Fruit fly (Drosophila melanogaster) whole organism, embryonic: ENCODE results near the gene CG9106.
A peak's percentile ranks its signal among the peaks of the same experiment; 100 is the strongest.

Source experiments
- Adf1 ChIP-seq: fragments of 200-800 bp; sonication (Bioruptor generic); IDR thresholded peaks from 2 replicates; pipeline ENCODE4 v1.3.6; 2022; ENCODE audit warnings: missing biosample characterization, missing genetic modification characterization
- B-H2 ChIP-seq: fragments of 200-800 bp; sonication (Bioruptor generic); optimal IDR thresholded peaks from 2 replicates; lab custom pipeline; 2018; ENCODE audit warnings: missing biosample characterization, mild to moderate bottlenecking, missing genetic modification characterization
- CG10147 ChIP-seq: fragments of 200-800 bp; sonication (Bioruptor generic); optimal IDR thresholded peaks from 2 replicates; lab custom pipeline; 2019; ENCODE audit warnings: missing biosample characterization, mild to moderate bottlenecking, missing genetic modification characterization, moderate library complexity
- CG10543 ChIP-seq: fragments of 200-800 bp; sonication (Bioruptor generic); optimal IDR thresholded peaks from 3 replicates; lab custom pipeline; 2017; ENCODE audit warnings: missing biosample characterization, mild to moderate bottlenecking, missing genetic modification characterization, moderate library complexity
- CG11085 ChIP-seq: fragments of 200-800 bp; sonication (Bioruptor generic); IDR thresholded peaks from 2 replicates; pipeline ENCODE4 v1.3.6; 2022; ENCODE audit warnings: missing biosample characterization, missing genetic modification characterization
- CG12769 ChIP-seq: fragments of 200-800 bp; sonication (Bioruptor generic); optimal IDR thresholded peaks from 2 replicates; lab custom pipeline; 2019; ENCODE audit warnings: missing biosample characterization, mild to moderate bottlenecking, missing genetic modification characterization, moderate library complexity
- CG13894 ChIP-seq: fragments of 200-800 bp; sonication (Bioruptor generic); optimal IDR thresholded peaks from 3 replicates; lab custom pipeline; 2018; ENCODE audit warnings: missing biosample characterization, mild to moderate bottlenecking, missing genetic modification characterization, moderate library complexity
- CG17568 ChIP-seq: fragments of 200-800 bp; sonication (Bioruptor generic); optimal IDR thresholded peaks from 2 replicates; lab custom pipeline; 2018; ENCODE audit warnings: missing biosample characterization, mild to moderate bottlenecking, missing genetic modification characterization, moderate library complexity
- CG3065 ChIP-seq: fragments of 200-800 bp; sonication (Bioruptor generic); optimal IDR thresholded peaks from 2 replicates; lab custom pipeline; 2016; ENCODE audit warnings: missing biosample characterization, missing genetic modification characterization
- CG34376 ChIP-seq: fragments of 200-800 bp; sonication (Bioruptor generic); optimal IDR thresholded peaks from 2 replicates; lab custom pipeline; 2018; ENCODE audit warnings: missing biosample characterization, mild to moderate bottlenecking, missing genetic modification characterization
- CG42726 ChIP-seq: fragments of 200-800 bp; sonication (Bioruptor generic); IDR thresholded peaks from 2 replicates; pipeline ENCODE4 v1.3.6; 2022; ENCODE audit warnings: missing biosample characterization, missing genetic modification characterization; ENCODE audit not compliant: partially characterized antibody
- CG7372 ChIP-seq: fragments of 200-800 bp; sonication (Bioruptor generic); IDR thresholded peaks from 2 replicates; pipeline ENCODE4 v1.3.6; 2022; ENCODE audit warnings: missing biosample characterization, missing genetic modification characterization
- CG8281 ChIP-seq: fragments of 200-800 bp; sonication (Bioruptor generic); optimal IDR thresholded peaks from 2 replicates; lab custom pipeline; 2018; ENCODE audit warnings: missing biosample characterization, mild to moderate bottlenecking, missing genetic modification characterization, moderate library complexity
- CG8290 ChIP-seq, 3 experiments: fragments of 200-800 bp; sonication (Bioruptor generic); optimal IDR thresholded peaks; 2 replicates each; lab custom pipeline; 2016 to 2019; ENCODE audit warnings: missing biosample characterization in 3 of 3, missing genetic modification characterization in 3 of 3, mild to moderate bottlenecking in 2 of 3, moderate library complexity in 1 of 3
- CrebB ChIP-seq: fragments of 200-800 bp; sonication (Bioruptor generic); optimal IDR thresholded peaks from 3 replicates; lab custom pipeline; 2018; ENCODE audit warnings: missing biosample characterization, mild to moderate bottlenecking, missing genetic modification characterization
- Dbx ChIP-seq: fragments of 200-800 bp; sonication (Bioruptor generic); IDR thresholded peaks from 3 replicates; pipeline ENCODE4 v1.3.6; 2022; ENCODE audit warnings: missing biosample characterization, missing genetic modification characterization
- Deaf1 ChIP-seq: fragments of 200-800 bp; optimal IDR thresholded peaks from 3 replicates; lab custom pipeline; 2019; ENCODE audit warnings: missing biosample characterization, mild to moderate bottlenecking, missing genetic modification characterization, moderate library complexity
- Ets65A ChIP-seq: fragments of 200-800 bp; sonication (Bioruptor generic); peaks from one replicate; lab custom pipeline; 2016; ENCODE audit warnings: missing biosample characterization, missing genetic modification characterization
- HLH54F ChIP-seq: fragments of 200-800 bp; sonication (Bioruptor generic); optimal IDR thresholded peaks from 3 replicates; lab custom pipeline; 2016; ENCODE audit warnings: missing biosample characterization, missing genetic modification characterization
- HmgZ ChIP-seq: fragments of 200-800 bp; sonication (Bioruptor generic); optimal IDR thresholded peaks from 2 replicates; lab custom pipeline; 2018; ENCODE audit warnings: missing biosample characterization, mild to moderate bottlenecking, missing genetic modification characterization
- Lpt ChIP-seq: fragments of >200 bp; optimal IDR thresholded peaks from 2 replicates; lab custom pipeline; 2018; ENCODE audit warnings: missing biosample characterization, missing genetic modification characterization
- Med ChIP-seq: fragments of 200-800 bp; sonication (Bioruptor generic); peaks from one replicate; lab custom pipeline; 2016; ENCODE audit warnings: missing biosample characterization, missing genetic modification characterization, mild to moderate bottlenecking, inconsistent platforms, moderate library complexity
- Pdp1 ChIP-seq, 2 experiments: fragments of 200-800 bp; sonication (Bioruptor generic); optimal IDR thresholded peaks; 3 replicates each; lab custom pipeline; 2016; ENCODE audit warnings: missing biosample characterization in 2 of 2, missing genetic modification characterization in 2 of 2, mild to moderate bottlenecking in 1 of 2, moderate library complexity in 1 of 2
- Ravus ChIP-seq: fragments of 200-800 bp; sonication (Bioruptor generic); IDR thresholded peaks from 2 replicates; pipeline ENCODE4 v1.3.6; 2022; ENCODE audit warnings: missing biosample characterization, missing genetic modification characterization
- Rfx ChIP-seq: fragments of 200-800 bp; sonication (Bioruptor generic); IDR thresholded peaks from 2 replicates; pipeline ENCODE4 v1.3.6; 2022; ENCODE audit warnings: missing biosample characterization, missing genetic modification characterization
- Trl ChIP-seq, 3 experiments: fragments of >200 bp in 2 of 3; fragments of 200-800 bp in 1 of 3; sonication (Bioruptor generic) in 1 of 3; optimal IDR thresholded peaks; 2 replicates in 1 of 3; 3 replicates in 2 of 3; lab custom pipeline; 2016 to 2017; ENCODE audit warnings: missing biosample characterization in 1 of 3, missing genetic modification characterization in 1 of 3
- abd-A ChIP-seq: fragments of 200-800 bp; sonication (Bioruptor generic); optimal IDR thresholded peaks from 3 replicates; lab custom pipeline; 2019; ENCODE audit warnings: missing biosample characterization, mild to moderate bottlenecking, missing genetic modification characterization, moderate library complexity
- bigmax ChIP-seq: fragments of 200-800 bp; sonication (Bioruptor generic); optimal IDR thresholded peaks from 2 replicates; lab custom pipeline; 2018; ENCODE audit warnings: missing biosample characterization, mild to moderate bottlenecking, missing genetic modification characterization
- chinmo ChIP-seq: fragments of 200-800 bp; sonication (Bioruptor generic); IDR thresholded peaks from 4 replicates; pipeline ENCODE4 v1.3.6; 2022; ENCODE audit warnings: missing biosample characterization, missing genetic modification characterization; ENCODE audit not compliant: partially characterized antibody
- crol ChIP-seq: fragments of 200-800 bp; sonication (Bioruptor generic); IDR thresholded peaks from 2 replicates; pipeline ENCODE4 v1.3.6; 2022; ENCODE audit warnings: missing biosample characterization, missing genetic modification characterization
- gce ChIP-seq: fragments of 200-800 bp; sonication (Bioruptor generic); IDR thresholded peaks from 3 replicates; pipeline ENCODE4 v1.3.6; 2022; ENCODE audit warnings: missing biosample characterization, missing genetic modification characterization
- gro ChIP-seq: fragments of 200-800 bp; sonication (Bioruptor generic); optimal IDR thresholded peaks from 2 replicates; lab custom pipeline; 2016; ENCODE audit warnings: missing biosample characterization, missing genetic modification characterization
- hb ChIP-seq: fragments of 200-800 bp; sonication (Bioruptor generic); IDR thresholded peaks from 3 replicates; pipeline ENCODE4 v1.3.6; 2022; ENCODE audit warnings: missing biosample characterization, missing genetic modification characterization; ENCODE audit not compliant: partially characterized antibody
- kay ChIP-seq: fragments of 200-800 bp; sonication (Bioruptor generic); optimal IDR thresholded peaks from 2 replicates; lab custom pipeline; 2016; ENCODE audit warnings: missing biosample characterization, missing genetic modification characterization
- knrl ChIP-seq: fragments of 200-800 bp; sonication (Bioruptor generic); IDR thresholded peaks from 3 replicates; pipeline ENCODE4 v1.3.6; 2022; ENCODE audit warnings: missing biosample characterization, missing genetic modification characterization; ENCODE audit not compliant: partially characterized antibody
- lab ChIP-seq: fragments of 200-800 bp; sonication (Bioruptor generic); optimal IDR thresholded peaks from 3 replicates; lab custom pipeline; 2017; ENCODE audit warnings: missing biosample characterization, missing genetic modification characterization, mild to moderate bottlenecking, moderate library complexity, missing genetic modification reagents
- lbe ChIP-seq: fragments of 200-800 bp; sonication (Bioruptor generic); optimal IDR thresholded peaks from 2 replicates; lab custom pipeline; 2016; ENCODE audit warnings: missing biosample characterization, mild to moderate bottlenecking, missing genetic modification characterization
- luna ChIP-seq: fragments of 200-800 bp; sonication (Bioruptor generic); optimal IDR thresholded peaks from 2 replicates; lab custom pipeline; 2016; ENCODE audit warnings: missing biosample characterization, missing genetic modification characterization
- sd ChIP-seq: fragments of 200-800 bp; sonication (Bioruptor generic); optimal IDR thresholded peaks from 3 replicates; lab custom pipeline; 2018; ENCODE audit warnings: missing biosample characterization, mild to moderate bottlenecking, missing genetic modification characterization, moderate library complexity
- sug ChIP-seq: fragments of 200-800 bp; optimal IDR thresholded peaks from 2 replicates; lab custom pipeline; 2019; ENCODE audit warnings: missing biosample characterization, mild to moderate bottlenecking, missing genetic modification characterization, moderate library complexity
- usp ChIP-seq: fragments of >200 bp; optimal IDR thresholded peaks from 2 replicates; lab custom pipeline; 2017; ENCODE audit warnings: missing biosample characterization, missing genetic modification characterization

CG9106 gene

DNA sequence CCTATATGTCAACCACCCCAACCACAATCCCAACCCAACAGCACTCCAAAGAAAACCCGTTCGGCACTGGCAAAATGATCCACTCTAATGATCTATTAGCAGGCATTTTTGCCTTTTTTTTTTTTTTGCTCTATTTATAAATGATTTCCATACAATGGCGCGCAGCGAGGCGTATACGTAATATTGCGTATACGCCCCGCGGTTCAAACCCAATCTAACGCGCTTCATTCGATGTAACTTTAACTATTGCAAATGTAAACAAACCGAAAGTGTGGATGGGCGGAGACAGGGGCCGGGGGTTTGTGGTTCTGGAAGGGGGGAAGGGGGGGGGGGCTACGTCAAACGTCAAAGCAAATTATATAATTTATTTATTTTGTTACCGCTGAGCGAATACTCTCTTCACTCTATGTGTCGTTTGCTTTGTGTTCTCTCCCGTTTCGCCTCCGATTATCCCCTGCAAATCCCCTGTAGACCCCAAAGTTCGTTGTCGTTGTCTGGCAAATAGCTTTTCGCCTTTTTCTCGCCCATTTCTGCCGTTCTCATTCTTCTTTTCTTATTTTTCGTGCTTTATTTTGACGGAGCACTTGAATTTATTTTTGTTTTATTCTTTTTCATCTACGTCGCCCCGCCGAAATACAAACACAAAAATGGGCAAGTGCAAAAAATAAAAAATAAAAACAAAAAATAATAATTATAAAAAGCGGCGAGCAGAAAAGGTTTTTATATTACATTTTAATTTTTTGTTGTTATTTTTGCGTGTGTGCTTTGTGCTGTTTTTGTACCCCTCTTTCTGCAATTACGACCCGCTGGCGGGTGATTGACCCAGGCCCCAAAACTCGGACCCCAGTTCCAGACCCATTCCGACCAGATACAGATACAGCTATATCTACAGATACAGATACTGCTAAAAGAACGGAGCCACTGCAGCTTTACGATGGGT, 31.2 kb upstream of the CG9106 start:
- TF ChIP-seq CG17568 (GFP tag; lab: Kevin White, UChicago) (no peak), CG10147 (GFP tag; lab: Kevin White, UChicago) (no peak), CG13894 (peak; percentile 80), abd-A (tag; lab: Kevin White, UChicago) (peak; percentile 71), CG10543 (peak; percentile 46), kay (GFP tag; lab: Kevin White, UChicago) (no peak), lbe (GFP tag; lab: Kevin White, UChicago) (peak; percentile 25), lab (peak; percentile 8), Trl (optimal IDR thresholded peaks at IDR 0.05; lab: Kevin White, UChicago) (peak in 1 of 2 experiments; percentile 21), Trl (GFP tag; optimal IDR thresholded peaks at IDR 0.05; lab: Kevin White, UChicago) (no peak), CG12769 (tag; lab: Kevin White, UChicago) (peak; percentile 36), CrebB (tag; lab: Kevin White, UChicago) (no peak), sd (tag; lab: Kevin White, UChicago) (peak; percentile 32), Deaf1 (tag; lab: Kevin White, UChicago) (no peak), CG3065 (no peak), chinmo (0 out of 4 replicates have a peak, but pooled peaks have one; percentile 40), gce (0 out of 3 replicates have a peak, but pooled peaks have one; percentile 42), CG7372 (GFP tag; lab: Robert Waterston, UW) (peak; percentile 90), crol (GFP tag; lab: Robert Waterston, UW) (peak; percentile 92), usp (no peak), Ets65A (peak; percentile 24), luna (no peak), CG34376 (GFP tag; lab: Kevin White, UChicago) (peak; percentile 21), sug (tag; lab: Kevin White, UChicago) (peak; percentile 52), Pdp1 (GFP tag; optimal IDR thresholded peaks at IDR 0.05; lab: Kevin White, UChicago) (peak in 1 of 2 experiments; percentile 13)

DNA sequence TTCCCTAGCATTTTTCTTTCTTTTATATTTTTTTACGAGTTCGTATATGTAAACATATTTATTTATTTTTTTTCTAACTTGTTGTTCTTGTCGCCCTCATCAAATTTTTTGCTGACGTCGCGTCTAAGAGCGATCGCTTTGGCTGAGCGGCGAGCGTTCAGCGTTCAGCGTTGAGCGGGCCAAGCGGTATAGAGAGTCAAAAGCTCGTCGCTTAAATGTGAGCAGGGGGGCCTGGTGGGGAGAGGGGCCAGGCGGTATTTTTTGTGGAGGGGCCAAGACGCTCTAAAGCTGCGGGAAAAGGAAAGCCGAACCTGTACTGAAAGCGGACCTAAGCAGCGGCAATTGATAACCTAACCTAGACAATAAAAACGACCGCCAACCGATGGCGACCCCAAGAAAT, 29.0 kb upstream of the CG9106 start:
- peak; percentile 59 for TF ChIP-seq sug (tag; lab: Kevin White, UChicago)
- peak; percentile 23 for TF ChIP-seq B-H2 (GFP tag; lab: Kevin White, UChicago)
- no peak for TF ChIP-seq Ravus (GFP tag; lab: Robert Waterston, UW)
- TF ChIP-seq crol (GFP tag; lab: Robert Waterston, UW) = peak; percentile 93
- TF ChIP-seq sd (tag; lab: Kevin White, UChicago) = peak; percentile 23
- peak; percentile 56; the same call in 1 of the 2 replicates for TF ChIP-seq Adf1 (GFP tag; lab: Robert Waterston, UW)
- peak; percentile 61 for TF ChIP-seq bigmax (GFP tag; lab: Kevin White, UChicago)
- TF ChIP-seq Rfx (GFP tag; lab: Robert Waterston, UW) = 0 out of 2 replicates have a peak, but pooled peaks have one; percentile 12
- 0 out of 2 replicates have a peak, but pooled peaks have one; percentile 33 for TF ChIP-seq CG42726 (GFP tag; lab: Robert Waterston, UW)
- TF ChIP-seq gce = 0 out of 3 replicates have a peak, but pooled peaks have one; percentile 6
- peak; percentile 26 to 58 for TF ChIP-seq Trl (optimal IDR thresholded peaks at IDR 0.05; lab: Kevin White, UChicago)
- TF ChIP-seq Trl (GFP tag; optimal IDR thresholded peaks at IDR 0.05; lab: Kevin White, UChicago) = no peak
- peak; percentile 61 for TF ChIP-seq Med (GFP tag; lab: Kevin White, UChicago)
- TF ChIP-seq chinmo = peak; percentile 66; the same call in 1 of the 4 replicates
- peak; percentile 10 for TF ChIP-seq CG10543
- TF ChIP-seq HmgZ = peak; percentile 17
- no peak for TF ChIP-seq hb (GFP tag; lab: Robert Waterston, UW)
- peak; percentile 27 for TF ChIP-seq Deaf1 (tag; lab: Kevin White, UChicago)
- TF ChIP-seq CG8281 (tag; lab: Kevin White, UChicago) = no peak
- TF ChIP-seq gro (GFP tag; lab: Kevin White, UChicago) = no peak
- TF ChIP-seq CG8290 (GFP tag; optimal IDR thresholded peaks at IDR 0.05; lab: Kevin White, UChicago) = no peak
- TF ChIP-seq CG8290 (tag; optimal IDR thresholded peaks at IDR 0.05; lab: Kevin White, UChicago) = peak in 1 of 2 experiments; percentile 15
- TF ChIP-seq CG11085 (GFP tag; lab: Robert Waterston, UW) = no peak
- TF ChIP-seq CG12769 (tag; lab: Kevin White, UChicago) = peak; percentile 72
- TF ChIP-seq HLH54F (GFP tag; lab: Kevin White, UChicago) = no peak
- TF ChIP-seq Dbx (GFP tag; lab: Robert Waterston, UW) = 0 out of 3 replicates have a peak, but pooled peaks have one; percentile 31
- no peak for TF ChIP-seq knrl
- no peak for TF ChIP-seq Lpt
